Worm (Caenorhabditis elegans) whole organism, late embryonic: ENCODE measurements around the gene M04G7.5.

Experiments used
- eyg-1 ChIP-seq: sonication (generic microtip); optimal IDR thresholded peaks from 2 replicates; lab custom pipeline; 2016; ENCODE audit warnings: missing genotype, missing genetic modification characterization, missing compliant biosample characterization
- nhr-232 ChIP-seq: sonication (generic microtip); optimal IDR thresholded peaks from 2 replicates; lab custom pipeline; 2016; ENCODE audit warnings: missing genetic modification characterization, missing compliant biosample characterization

DNA sequence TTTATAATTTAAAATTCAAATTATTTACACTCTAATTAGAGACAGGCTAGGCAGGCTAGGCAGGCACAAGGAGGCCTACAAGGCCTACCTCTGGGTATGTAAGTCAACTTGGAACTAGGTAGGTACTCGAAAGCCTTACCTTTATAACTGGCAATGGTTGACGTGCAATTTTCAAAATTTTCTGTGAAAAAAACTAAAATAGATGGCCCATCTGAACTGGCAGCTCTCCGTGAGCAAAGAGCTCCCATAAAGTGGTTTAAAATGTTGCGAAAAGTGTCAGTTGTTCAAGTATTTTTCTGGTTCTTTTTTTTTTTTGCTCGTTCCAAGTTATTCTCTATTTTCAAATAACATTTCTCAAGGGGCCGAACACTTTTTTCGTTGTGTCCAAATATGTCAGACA lies 29.1 kb downstream of the M04G7.5 start:
- TF ChIP-seq eyg-1 (tag; lab: Kevin White, UChicago) (no peak), nhr-232 (tag; lab: Kevin White, UChicago) (no peak)
